Fruit fly (Drosophila melanogaster) whole organism, embryonic: ENCODE data around the gene CG34117.

ENCODE experiments used
- Adf1 ChIP-seq: fragments of 200-800 bp; sonication (Bioruptor generic); IDR thresholded peaks from 2 replicates; pipeline ENCODE4 v1.3.6; 2022; ENCODE audit warnings: missing biosample characterization, missing genetic modification characterization
- Aef1 ChIP-seq: fragments of 200-800 bp; sonication (Bioruptor generic); IDR thresholded peaks from 3 replicates; pipeline ENCODE4 v1.3.6; 2022; ENCODE audit warnings: missing biosample characterization, missing genetic modification characterization
- Bgb ChIP-seq: fragments of 200-800 bp; sonication (Bioruptor generic); IDR thresholded peaks from 2 replicates; pipeline ENCODE4 v1.3.6; 2022; ENCODE audit warnings: missing biosample characterization, missing genetic modification characterization; ENCODE audit not compliant: partially characterized antibody
- CG10979 ChIP-seq: fragments of 200-800 bp; sonication (Bioruptor generic); optimal IDR thresholded peaks from 2 replicates; lab custom pipeline; 2018; ENCODE audit warnings: missing biosample characterization, mild to moderate bottlenecking, missing genetic modification characterization, moderate library complexity
- CG12391 ChIP-seq: fragments of 200-800 bp; sonication (Bioruptor generic); optimal IDR thresholded peaks from 3 replicates; lab custom pipeline; 2018; ENCODE audit warnings: missing biosample characterization, mild to moderate bottlenecking, missing genetic modification characterization, moderate library complexity
- CG13624 ChIP-seq: fragments of 200-800 bp; sonication (Bioruptor generic); optimal IDR thresholded peaks from 2 replicates; lab custom pipeline; 2016; ENCODE audit warnings: missing biosample characterization, missing genetic modification characterization
- CG15696 ChIP-seq: fragments of 200-800 bp; sonication (Bioruptor generic); optimal IDR thresholded peaks from 2 replicates; lab custom pipeline; 2019; ENCODE audit warnings: missing biosample characterization, mild to moderate bottlenecking, missing genetic modification characterization, moderate library complexity
- CG1792 ChIP-seq: fragments of 200-800 bp; sonication (Bioruptor generic); optimal IDR thresholded peaks from 2 replicates; lab custom pipeline; 2016; ENCODE audit warnings: missing biosample characterization, missing genetic modification characterization
- CG30020 ChIP-seq: fragments of 200-800 bp; optimal IDR thresholded peaks from 2 replicates; lab custom pipeline; 2019; ENCODE audit warnings: missing biosample characterization, mild to moderate bottlenecking, missing genetic modification characterization, moderate library complexity
- CG30403 ChIP-seq: fragments of 200-800 bp; sonication (Bioruptor generic); optimal IDR thresholded peaks from 3 replicates; lab custom pipeline; 2016; ENCODE audit warnings: missing biosample characterization, missing genetic modification characterization
- CG30431 ChIP-seq: fragments of 200-800 bp; sonication (Bioruptor generic); optimal IDR thresholded peaks from 2 replicates; lab custom pipeline; 2017; ENCODE audit warnings: missing biosample characterization, missing genetic modification characterization
- CG31224 ChIP-seq: fragments of 200-800 bp; sonication (Bioruptor generic); IDR thresholded peaks from 2 replicates; pipeline ENCODE4 v1.3.6; 2022; ENCODE audit warnings: missing biosample characterization, missing genetic modification characterization
- CG31365 ChIP-seq: fragments of 200-800 bp; sonication (Bioruptor generic); optimal IDR thresholded peaks from 2 replicates; lab custom pipeline; 2018; ENCODE audit warnings: missing biosample characterization, mild to moderate bottlenecking, missing genetic modification characterization
- CG3407 ChIP-seq: fragments of 200-800 bp; sonication (Bioruptor generic); optimal IDR thresholded peaks from 2 replicates; lab custom pipeline; 2018; ENCODE audit warnings: missing biosample characterization, mild to moderate bottlenecking, missing genetic modification characterization
- CG3838 ChIP-seq: fragments of 200-800 bp; sonication (Bioruptor generic); optimal IDR thresholded peaks from 3 replicates; lab custom pipeline; 2016; ENCODE audit warnings: missing biosample characterization, missing genetic modification characterization
- CG4282 ChIP-seq: fragments of 200-800 bp; sonication (Bioruptor generic); optimal IDR thresholded peaks from 2 replicates; lab custom pipeline; 2016; ENCODE audit warnings: missing biosample characterization, missing genetic modification characterization
- CG8281 ChIP-seq: fragments of 200-800 bp; sonication (Bioruptor generic); optimal IDR thresholded peaks from 2 replicates; lab custom pipeline; 2018; ENCODE audit warnings: missing biosample characterization, mild to moderate bottlenecking, missing genetic modification characterization, moderate library complexity
- CG8478 ChIP-seq: fragments of >200 bp; optimal IDR thresholded peaks from 2 replicates; lab custom pipeline; 2018
- Camta ChIP-seq: fragments of 200-800 bp; sonication (Bioruptor generic); optimal IDR thresholded peaks from 2 replicates; lab custom pipeline; 2016; ENCODE audit warnings: missing biosample characterization, missing genetic modification characterization
- Fer2 ChIP-seq: fragments of 200-800 bp; sonication (Bioruptor generic); optimal IDR thresholded peaks from 2 replicates; lab custom pipeline; 2018; ENCODE audit warnings: missing biosample characterization, mild to moderate bottlenecking, missing genetic modification characterization, moderate library complexity
- H2.0 ChIP-seq: fragments of 200-800 bp; sonication (Bioruptor generic); IDR thresholded peaks from 2 replicates; pipeline ENCODE4 v1.3.6; 2022; ENCODE audit warnings: missing biosample characterization, missing genetic modification characterization
- Neu2 ChIP-seq: fragments of 200-800 bp; sonication (Bioruptor generic); optimal IDR thresholded peaks from 3 replicates; lab custom pipeline; 2016; ENCODE audit warnings: missing biosample characterization, missing genetic modification characterization, borderline replicate concordance
- Spps ChIP-seq: fragments of 200-800 bp; sonication (Bioruptor generic); optimal IDR thresholded peaks from 2 replicates; lab custom pipeline; 2018; ENCODE audit warnings: missing biosample characterization, mild to moderate bottlenecking, missing genetic modification characterization
- Stat92E ChIP-seq, 3 experiments: fragments of >200 bp in 2 of 3; fragments of 200-800 bp in 1 of 3; sonication (Bioruptor generic) in 1 of 3; optimal IDR thresholded peaks; 2 replicates each; lab custom pipeline; 2017 to 2019; ENCODE audit warnings: missing biosample characterization in 3 of 3, missing genetic modification characterization in 3 of 3, mild to moderate bottlenecking in 1 of 3, moderate library complexity in 1 of 3
- al ChIP-seq: fragments of 200-800 bp; sonication (Bioruptor generic); IDR thresholded peaks from 2 replicates; pipeline ENCODE4 v1.3.6; 2022; ENCODE audit warnings: missing biosample characterization, missing genetic modification characterization
- bbx ChIP-seq: fragments of 200-800 bp; sonication (Bioruptor generic); IDR thresholded peaks from 2 replicates; pipeline ENCODE4 v1.3.6; 2022; ENCODE audit warnings: missing biosample characterization, missing genetic modification characterization; ENCODE audit not compliant: partially characterized antibody
- chn ChIP-seq: fragments of 200-800 bp; sonication (Bioruptor generic); optimal IDR thresholded peaks from 2 replicates; lab custom pipeline; 2016; ENCODE audit warnings: missing biosample characterization, missing genetic modification characterization
- dati ChIP-seq: fragments of 200-800 bp; sonication (Bioruptor generic); IDR thresholded peaks from 2 replicates; pipeline ENCODE4 v1.3.6; 2022; ENCODE audit warnings: missing biosample characterization, missing genetic modification characterization
- ftz-f1 ChIP-seq: fragments of 200-800 bp; sonication (Bioruptor generic); optimal IDR thresholded peaks from 2 replicates; lab custom pipeline; 2016; ENCODE audit warnings: missing biosample characterization, missing genetic modification characterization
- fu2 ChIP-seq: fragments of 200-800 bp; sonication (Bioruptor generic); optimal IDR thresholded peaks from 2 replicates; lab custom pipeline; 2016; ENCODE audit warnings: missing biosample characterization, missing genetic modification characterization
- hb ChIP-seq: fragments of 200-800 bp; sonication (Bioruptor generic); IDR thresholded peaks from 3 replicates; pipeline ENCODE4 v1.3.6; 2022; ENCODE audit warnings: missing biosample characterization, missing genetic modification characterization; ENCODE audit not compliant: partially characterized antibody
- insv ChIP-seq, 2 experiments: fragments of 200-800 bp; sonication (Bioruptor generic); optimal IDR thresholded peaks; 3 replicates each; lab custom pipeline; 2016 to 2018; ENCODE audit warnings: missing biosample characterization in 2 of 2, missing genetic modification characterization in 2 of 2
- jing ChIP-seq: fragments of 200-800 bp; sonication (Bioruptor generic); optimal IDR thresholded peaks from 2 replicates; lab custom pipeline; 2018; ENCODE audit warnings: missing biosample characterization, mild to moderate bottlenecking, missing genetic modification characterization
- lov ChIP-seq, 2 experiments: fragments of 200-800 bp in 1 of 2; fragments of >200 bp in 1 of 2; sonication (Bioruptor generic) in 1 of 2; IDR thresholded peaks in 1 of 2; optimal IDR thresholded peaks in 1 of 2; 2 replicates in 1 of 2; 3 replicates in 1 of 2; pipeline versions ENCODE4 v1.3.6 to Lab custom; 2017 to 2022; ENCODE audit warnings: missing biosample characterization in 1 of 2, missing genetic modification characterization in 1 of 2
- maf-S ChIP-seq: fragments of 200-800 bp; sonication (Bioruptor generic); optimal IDR thresholded peaks from 2 replicates; lab custom pipeline; 2016; ENCODE audit warnings: missing biosample characterization, missing genetic modification characterization
- mld ChIP-seq: fragments of 200-800 bp; sonication (Bioruptor generic); IDR thresholded peaks from 3 replicates; pipeline ENCODE4 v1.3.6; 2022; ENCODE audit warnings: missing biosample characterization, missing genetic modification characterization; ENCODE audit not compliant: partially characterized antibody
- oc ChIP-seq: fragments of 200-800 bp; sonication (Bioruptor generic); optimal IDR thresholded peaks from 2 replicates; lab custom pipeline; 2018; ENCODE audit warnings: missing biosample characterization, mild to moderate bottlenecking, missing genetic modification characterization, moderate library complexity
- pita ChIP-seq: fragments of 200-800 bp; sonication (Bioruptor generic); optimal IDR thresholded peaks from 2 replicates; lab custom pipeline; 2017; ENCODE audit warnings: missing biosample characterization, mild to moderate bottlenecking, missing genetic modification characterization
- ranshi ChIP-seq: fragments of 200-800 bp; sonication (Bioruptor generic); IDR thresholded peaks from 2 replicates; pipeline ENCODE4 v1.3.6; 2022; ENCODE audit warnings: missing biosample characterization, missing genetic modification characterization
- sd ChIP-seq: fragments of 200-800 bp; sonication (Bioruptor generic); optimal IDR thresholded peaks from 3 replicates; lab custom pipeline; 2018; ENCODE audit warnings: missing biosample characterization, mild to moderate bottlenecking, missing genetic modification characterization, moderate library complexity
- sim ChIP-seq: fragments of 200-800 bp; sonication (Bioruptor generic); IDR thresholded peaks from 2 replicates; pipeline ENCODE4 v1.3.6; 2022; ENCODE audit warnings: missing biosample characterization, missing genetic modification characterization
- sob ChIP-seq: fragments of 200-800 bp; sonication (Bioruptor generic); IDR thresholded peaks from 2 replicates; pipeline ENCODE4 v1.3.6; 2022; ENCODE audit warnings: missing biosample characterization, missing genetic modification characterization
- sug ChIP-seq: fragments of 200-800 bp; optimal IDR thresholded peaks from 2 replicates; lab custom pipeline; 2019; ENCODE audit warnings: missing biosample characterization, mild to moderate bottlenecking, missing genetic modification characterization, moderate library complexity
- tio ChIP-seq: fragments of 200-800 bp; sonication (Bioruptor generic); optimal IDR thresholded peaks from 2 replicates; lab custom pipeline; 2017; ENCODE audit warnings: missing biosample characterization, missing genetic modification characterization, inconsistent platforms
- unc-4 ChIP-seq: fragments of 200-800 bp; sonication (Bioruptor generic); IDR thresholded peaks from 2 replicates; pipeline ENCODE4 v1.3.6; 2022; ENCODE audit warnings: missing biosample characterization, missing genetic modification characterization; ENCODE audit not compliant: partially characterized antibody
- vnd ChIP-seq: fragments of 200-800 bp; sonication (Bioruptor generic); IDR thresholded peaks from 3 replicates; pipeline ENCODE4 v1.3.6; 2022; ENCODE audit warnings: missing biosample characterization, missing genetic modification characterization; ENCODE audit not compliant: partially characterized antibody
- wdn ChIP-seq: fragments of 200-800 bp; sonication (Bioruptor generic); IDR thresholded peaks from 2 replicates; pipeline ENCODE4 v1.3.6; 2022; ENCODE audit warnings: missing biosample characterization, missing genetic modification characterization
- zfh1 ChIP-seq: fragments of 200-800 bp; sonication (Bioruptor generic); IDR thresholded peaks from 3 replicates; pipeline ENCODE4 v1.3.6; 2022; ENCODE audit warnings: missing biosample characterization, missing genetic modification characterization

Gene CG34117

dm6 chr3R:9437618-9438017 lies 37.8 kb upstream of the CG34117 start (continued):
- TF ChIP-seq ftz-f1 (GFP tag; lab: Kevin White, UChicago) (peak; percentile 83), pita (no peak), sd (tag; lab: Kevin White, UChicago) (peak; percentile 48), sug (peak; percentile 62), maf-S (GFP tag; lab: Kevin White, UChicago) (no peak), Adf1 (no peak), CG15696 (tag; lab: Kevin White, UChicago) (no peak), Camta (GFP tag; lab: Kevin White, UChicago) (no peak), unc-4 (GFP tag; lab: Robert Waterston, UW) (no peak), dati (no peak), jing (GFP tag; lab: Kevin White, UChicago) (no peak), vnd (GFP tag; lab: Robert Waterston, UW) (no peak), sob (GFP tag; lab: Robert Waterston, UW) (0 out of 2 replicates have a peak, but pooled peaks have one; percentile 19)

DNA sequence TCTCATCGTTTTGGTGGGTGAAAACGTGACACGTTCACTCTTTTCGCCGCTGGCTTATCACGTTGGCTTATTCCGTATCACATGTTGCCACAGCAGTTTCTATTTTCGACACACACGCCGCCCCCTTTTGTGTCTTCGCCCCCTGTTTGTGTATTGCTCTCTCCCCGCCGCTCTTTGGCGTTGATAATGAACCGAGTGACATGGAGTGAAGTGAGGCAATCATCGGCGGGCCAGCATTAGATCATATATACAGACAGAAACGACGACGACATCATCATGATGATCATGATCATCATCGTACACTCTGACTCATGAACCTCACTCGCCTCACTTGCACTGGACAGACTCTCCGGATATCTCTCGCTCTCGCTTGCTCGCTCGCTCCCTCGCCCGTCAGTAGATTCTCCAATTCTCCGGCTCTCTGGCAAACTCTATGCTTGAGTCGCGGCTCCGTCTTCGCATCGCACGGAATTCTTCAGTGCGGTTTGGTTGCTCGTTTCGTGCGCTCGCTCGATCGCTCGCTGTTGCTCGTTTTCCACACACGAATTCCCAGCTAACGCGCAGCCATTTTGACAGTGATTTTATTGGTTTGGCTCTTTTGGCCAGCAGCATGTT lies 36.6 kb upstream of the CG34117 start:
- TF ChIP-seq chn (GFP tag; lab: Kevin White, UChicago) (no peak), Stat92E (GFP tag; optimal IDR thresholded peaks at IDR 0.05; lab: Kevin White, UChicago) (no peak), tio (no peak), zfh1 (GFP tag; lab: Robert Waterston, UW) (0 out of 3 replicates have a peak, but pooled peaks have one; percentile 15), oc (tag; lab: Kevin White, UChicago) (peak; percentile 51), insv (GFP tag; optimal IDR thresholded peaks at IDR 0.05; lab: Kevin White, UChicago) (no peak), hb (GFP tag; lab: Robert Waterston, UW) (no peak), sim (GFP tag; lab: Robert Waterston, UW) (no peak), al (no peak), CG30403 (no peak), mld (GFP tag; lab: Robert Waterston, UW) (no peak), Spps (no peak), Bgb (peak; percentile 14; the same call in 1 of the 2 replicates), ranshi (GFP tag; lab: Robert Waterston, UW) (no peak), CG30431 (GFP tag; lab: Kevin White, UChicago) (no peak), CG8281 (tag; lab: Kevin White, UChicago) (no peak), Camta (GFP tag; lab: Kevin White, UChicago) (no peak), CG12391 (no peak), Neu2 (no peak), CG10979 (no peak), CG1792 (no peak), CG3838 (GFP tag; lab: Kevin White, UChicago) (no peak), H2.0 (0 out of 2 replicates have a peak, but pooled peaks have one; percentile 10), CG4282 (GFP tag; lab: Kevin White, UChicago) (no peak), bbx (GFP tag; lab: Robert Waterston, UW) (no peak), CG31365 (tag; lab: Kevin White, UChicago) (no peak), fu2 (no peak), sug (peak; percentile 86), CG8478 (lab: Kevin White, UChicago) (no peak), CG13624 (no peak), Aef1 (GFP tag; lab: Robert Waterston, UW) (no peak), lov (optimal IDR thresholded peaks at IDR 0.05; lab: Kevin White, UChicago) (no peak), lov (GFP tag; IDR thresholded peaks at IDR 0.05; lab: Robert Waterston, UW) (no peak), CG31224 (no peak), Fer2 (tag; lab: Kevin White, UChicago) (no peak), CG30020 (tag; lab: Kevin White, UChicago) (no peak), wdn (GFP tag; lab: Robert Waterston, UW) (no peak), CG3407 (GFP tag; lab: Kevin White, UChicago) (no peak)
